Worm (Caenorhabditis elegans): ENCODE data around the gene fbxa-79.

DNA sequence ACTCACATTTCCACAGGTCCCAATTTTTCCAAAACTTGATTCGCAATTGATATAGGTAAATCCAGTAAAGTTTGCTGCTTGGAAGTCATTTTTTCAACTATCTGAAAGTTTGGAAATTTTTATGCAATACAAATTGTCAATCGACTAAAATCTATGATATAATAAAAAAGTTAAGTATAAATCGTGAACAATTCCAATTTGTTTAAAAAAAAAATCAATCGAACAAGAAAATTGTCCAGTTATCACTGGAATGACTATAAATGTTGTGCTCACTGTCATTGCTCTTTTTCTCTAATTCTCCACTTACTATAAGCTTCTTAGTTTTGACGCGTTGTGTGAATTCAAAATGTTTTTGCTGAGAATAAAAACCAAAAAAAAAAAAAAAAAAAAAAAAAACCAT lies 38.9 kb downstream of the fbxa-79 start, which contains the start of gene fbxa-32:
- TF ChIP-seq flt-1 (GFP tag; IDR thresholded peaks at IDR 0.05) (no peak), ama-1 (optimal IDR thresholded peaks at IDR 0.05) (no peak), B0310.2 (tag; optimal IDR thresholded peaks at IDR 0.05) (no peak), F13C5.2 (tag; optimal IDR thresholded peaks at IDR 0.05) (no peak), tbx-11 (GFP tag; IDR thresholded peaks at IDR 0.05) (no peak), pes-1 (GFP tag; IDR thresholded peaks at IDR 0.05) (no peak), ceh-13 (GFP tag; optimal IDR thresholded peaks at IDR 0.05) (no peak), hnd-1 (tag; optimal IDR thresholded peaks at IDR 0.05) (no peak), scrt-1 (GFP tag; IDR thresholded peaks at IDR 0.05) (no peak), tra-4 (tag; optimal IDR thresholded peaks at IDR 0.05) (no peak), tbx-37 (GFP tag; conservative IDR thresholded peaks at IDR 0.05) (no peak), ceh-36 (tag; optimal IDR thresholded peaks at IDR 0.05) (no peak)
